Worm (Caenorhabditis elegans) whole organism, early embryonic: ENCODE data around the gene lin-25.

Source experiments
- B0310.2 ChIP-seq: sonication (generic microtip); optimal IDR thresholded peaks from 2 replicates; lab custom pipeline; 2016; ENCODE audit warnings: mild to moderate bottlenecking, missing genetic modification characterization, missing compliant biosample characterization
- aly-1 ChIP-seq: sonication (generic microtip); optimal IDR thresholded peaks from 2 replicates; lab custom pipeline; 2016; ENCODE audit warnings: missing genetic modification characterization, missing compliant biosample characterization
- ama-1 ChIP-seq: fragments of 150-350 bp; optimal IDR thresholded peaks from 2 replicates; lab custom pipeline; 2014
- ceh-13 ChIP-seq: fragments of 200-800 bp; sonication (Bioruptor generic); optimal IDR thresholded peaks from 2 replicates; lab custom pipeline; 2018; ENCODE audit warnings: mild to moderate bottlenecking, missing genetic modification characterization, missing compliant biosample characterization
- ceh-36 ChIP-seq: sonication (generic microtip); optimal IDR thresholded peaks from 2 replicates; lab custom pipeline; 2016; ENCODE audit warnings: missing genetic modification characterization, inconsistent platforms, missing compliant biosample characterization
- ets-7 ChIP-seq: sonication (generic microtip); optimal IDR thresholded peaks from 2 replicates; lab custom pipeline; 2016; ENCODE audit warnings: missing genotype, missing genetic modification characterization, missing compliant biosample characterization
- flt-1 ChIP-seq: fragments of 200-800 bp; sonication (Bioruptor generic); IDR thresholded peaks from 2 replicates; pipeline ENCODE4 v1.3.6; 2022; ENCODE audit warnings: missing genetic modification characterization, missing compliant biosample characterization
- hmbx-1 ChIP-seq: sonication (generic microtip); optimal IDR thresholded peaks from 2 replicates; lab custom pipeline; 2016; ENCODE audit warnings: mild to moderate bottlenecking, missing genetic modification characterization, missing compliant biosample characterization
- hmg-4 ChIP-seq: fragments of 200-800 bp; sonication (Bioruptor generic); optimal IDR thresholded peaks from 2 replicates; lab custom pipeline; 2018; ENCODE audit warnings: mild to moderate bottlenecking, missing genetic modification characterization, missing compliant biosample characterization
- hnd-1 ChIP-seq: sonication (generic microtip); optimal IDR thresholded peaks from 2 replicates; lab custom pipeline; 2016; ENCODE audit warnings: missing genetic modification characterization, missing compliant biosample characterization
- sea-1 ChIP-seq: fragments of 200-800 bp; sonication (Bioruptor generic); conservative IDR thresholded peaks from 2 replicates; pipeline ENCODE4 v1.3.6; 2022; ENCODE audit warnings: missing genetic modification characterization, missing compliant biosample characterization
- tbx-11 ChIP-seq: fragments of 200-800 bp; sonication (Bioruptor generic); IDR thresholded peaks from 2 replicates; pipeline ENCODE4 v1.3.6; 2022; ENCODE audit warnings: missing genetic modification characterization, missing compliant biosample characterization
- tbx-37 ChIP-seq: fragments of 200-800 bp; sonication (Bioruptor generic); conservative IDR thresholded peaks from 2 replicates; pipeline ENCODE4 v1.3.6; 2022; ENCODE audit warnings: missing genetic modification reagents, missing genetic modification characterization, missing compliant biosample characterization
- tra-4 ChIP-seq: sonication (generic microtip); optimal IDR thresholded peaks from 2 replicates; lab custom pipeline; 2017; ENCODE audit warnings: missing genetic modification characterization, missing compliant biosample characterization

- TF ChIP-seq tbx-11 (GFP tag; lab: Robert Waterston, UW) = no peak
- no peak for TF ChIP-seq hnd-1 (tag; lab: Kevin White, UChicago)
- no peak for TF ChIP-seq tra-4
- no peak for TF ChIP-seq ets-7
- no peak for TF ChIP-seq sea-1
- no peak for TF ChIP-seq B0310.2 (tag; lab: Kevin White, UChicago)
- TF ChIP-seq ceh-36 = no peak
- TF ChIP-seq ceh-13 (GFP tag; lab: Kevin White, UChicago) = no peak
- TF ChIP-seq ama-1 (lab: Kevin White, UChicago) = no peak
- no peak for TF ChIP-seq hmg-4 (GFP tag; lab: Kevin White, UChicago)
- no peak for TF ChIP-seq hmbx-1
- no peak for TF ChIP-seq flt-1 (GFP tag; lab: Robert Waterston, UW)
- TF ChIP-seq tbx-37 (GFP tag; lab: Robert Waterston, UW) = no peak
- no peak for TF ChIP-seq aly-1
These were observed 42.6 kb upstream of the lin-25 start, which contains the start of gene erg-28 for ce11 chrV:12607113-12607512.
